Worm (Caenorhabditis elegans) whole organism, early embryonic: Measurements from ENCODE around the gene W04G3.12.

Experiments used
- B0310.2 ChIP-seq: sonication (generic microtip); optimal IDR thresholded peaks from 2 replicates; lab custom pipeline; 2016; ENCODE audit warnings: mild to moderate bottlenecking, missing genetic modification characterization, missing compliant biosample characterization
- aly-1 ChIP-seq: sonication (generic microtip); optimal IDR thresholded peaks from 2 replicates; lab custom pipeline; 2016; ENCODE audit warnings: missing genetic modification characterization, missing compliant biosample characterization
- ama-1 ChIP-seq: fragments of 150-350 bp; optimal IDR thresholded peaks from 2 replicates; lab custom pipeline; 2014
- ceh-36 ChIP-seq: sonication (generic microtip); optimal IDR thresholded peaks from 2 replicates; lab custom pipeline; 2016; ENCODE audit warnings: missing genetic modification characterization, inconsistent platforms, missing compliant biosample characterization
- ets-7 ChIP-seq: sonication (generic microtip); optimal IDR thresholded peaks from 2 replicates; lab custom pipeline; 2016; ENCODE audit warnings: missing genotype, missing genetic modification characterization, missing compliant biosample characterization
- flt-1 ChIP-seq: fragments of 200-800 bp; sonication (Bioruptor generic); IDR thresholded peaks from 2 replicates; pipeline ENCODE4 v1.3.6; 2022; ENCODE audit warnings: missing genetic modification characterization, missing compliant biosample characterization
- hmg-4 ChIP-seq: fragments of 200-800 bp; sonication (Bioruptor generic); optimal IDR thresholded peaks from 2 replicates; lab custom pipeline; 2018; ENCODE audit warnings: mild to moderate bottlenecking, missing genetic modification characterization, missing compliant biosample characterization
- pes-1 ChIP-seq: fragments of 200-800 bp; sonication (Bioruptor generic); IDR thresholded peaks from 2 replicates; pipeline ENCODE4 v1.3.6; 2022; ENCODE audit warnings: missing genetic modification reagents, missing genetic modification characterization, missing compliant biosample characterization
- scrt-1 ChIP-seq: fragments of 200-800 bp; sonication (Bioruptor generic); IDR thresholded peaks from 2 replicates; pipeline ENCODE4 v1.3.6; 2022; ENCODE audit warnings: missing genetic modification characterization, missing compliant biosample characterization
- tbx-11 ChIP-seq: fragments of 200-800 bp; sonication (Bioruptor generic); IDR thresholded peaks from 2 replicates; pipeline ENCODE4 v1.3.6; 2022; ENCODE audit warnings: missing genetic modification characterization, missing compliant biosample characterization
- tra-4 ChIP-seq: sonication (generic microtip); optimal IDR thresholded peaks from 2 replicates; lab custom pipeline; 2017; ENCODE audit warnings: missing genetic modification characterization, missing compliant biosample characterization

- TF ChIP-seq ama-1 (lab: Kevin White, UChicago) (no peak), ceh-36 (no peak), scrt-1 (GFP tag; lab: Robert Waterston, UW) (no peak), ets-7 (no peak), tra-4 (no peak), B0310.2 (tag; lab: Kevin White, UChicago) (no peak), hmg-4 (GFP tag; lab: Kevin White, UChicago) (no peak), aly-1 (tag; lab: Kevin White, UChicago) (no peak), pes-1 (GFP tag; lab: Robert Waterston, UW) (no peak), flt-1 (GFP tag; lab: Robert Waterston, UW) (no peak), tbx-11 (GFP tag; lab: Robert Waterston, UW) (no peak)
Observed at ce11 chrX:11064799-11065198, 11.8 kb downstream of the W04G3.12 start, which contains the start of gene lpr-4.
